Worm (Caenorhabditis elegans): ENCODE results near the gene tat-1.

ce11 chrIII:12351301-12351700 is 70.2 kb downstream of the tat-1 start, which contains the start of the genes pph-4.1 and Y75B8A.31:
- no peak for TF ChIP-seq ceh-24 (tag; optimal IDR thresholded peaks at IDR 0.05)
- TF ChIP-seq mec-3 (tag; optimal IDR thresholded peaks at IDR 0.05; ENCODE audit: borderline replicate concordance): peak; percentile 81

Data from whole organism, late embryonic.